Worm (Caenorhabditis elegans): ENCODE data around the gene Y116A8C.30.

Y116A8C.30 gene

ce11 chrIV:17096168-17096567 lies 7.3 kb downstream of the Y116A8C.30 start, which contains the start of gene Y116A8C.27:
Gene Y116A8C.27 (minus strand): TSS chrIV:17096268.
- no peak for TF ChIP-seq ztf-4 (tag; optimal IDR thresholded peaks at IDR 0.05)
- no peak for TF ChIP-seq fkh-10 (GFP tag; optimal IDR thresholded peaks at IDR 0.05)
- no peak for TF ChIP-seq ceh-90 (tag; optimal IDR thresholded peaks at IDR 0.05)
- TF ChIP-seq sptf-1 (tag; optimal IDR thresholded peaks at IDR 0.05), result no peak
- no peak for TF ChIP-seq lin-14 (GFP tag; optimal IDR thresholded peaks at IDR 0.05)
- no peak for TF ChIP-seq fkh-4 (tag; optimal IDR thresholded peaks at IDR 0.05; ENCODE audit: borderline replicate concordance)
- TF ChIP-seq lin-39 (tag; optimal IDR thresholded peaks at IDR 0.05), result no peak
- no peak for TF ChIP-seq dsc-1 (tag; optimal IDR thresholded peaks at IDR 0.05)

ce11 chrIV:17093701-17094100 lies 9.8 kb downstream of the Y116A8C.30 start, which contains the start of gene Y116A8C.29:
Gene Y116A8C.29 (plus strand): TSS chrIV:17094028.
- no peak for TF ChIP-seq ama-1 (optimal IDR thresholded peaks at IDR 0.05)
- no peak for TF ChIP-seq fkh-4 (tag; optimal IDR thresholded peaks at IDR 0.05; ENCODE audit: borderline replicate concordance)
- TF ChIP-seq nhr-20 (tag; optimal IDR thresholded peaks at IDR 0.05), result no peak
- no peak for TF ChIP-seq nhr-77 (tag; optimal IDR thresholded peaks at IDR 0.05)
- TF ChIP-seq ets-5 (GFP tag; IDR thresholded peaks at IDR 0.05), result no peak
- TF ChIP-seq sup-37 (GFP tag; optimal IDR thresholded peaks at IDR 0.05), result no peak
- TF ChIP-seq jun-1 (tag; optimal IDR thresholded peaks at IDR 0.05), result no peak
- no peak for TF ChIP-seq efl-1 (optimal IDR thresholded peaks at IDR 0.05)
- TF ChIP-seq efl-1 (GFP tag; optimal IDR thresholded peaks at IDR 0.05 in 1 of 2), result peak in 1 of 2 experiments; percentile 89
- no peak for TF ChIP-seq sptf-1 (tag; optimal IDR thresholded peaks at IDR 0.05)
- no peak for TF ChIP-seq nhr-47 (tag; optimal IDR thresholded peaks at IDR 0.05)
- no peak for TF ChIP-seq ceh-82 (tag; optimal IDR thresholded peaks at IDR 0.05)
- no peak for TF ChIP-seq nhr-71 (tag; optimal IDR thresholded peaks at IDR 0.05)
- no peak for TF ChIP-seq vab-15 (tag; optimal IDR thresholded peaks at IDR 0.05)
- no peak for TF ChIP-seq unc-86 (tag; optimal IDR thresholded peaks at IDR 0.05)
- TF ChIP-seq nhr-76 (tag; optimal IDR thresholded peaks at IDR 0.05), result no peak
- no peak for TF ChIP-seq nhr-12 (tag; optimal IDR thresholded peaks at IDR 0.05)
- TF ChIP-seq isw-1 (GFP tag; IDR thresholded peaks at IDR 0.05), result no peak
- peak in 1 of 2 experiments; percentile 24 for TF ChIP-seq lin-35 (GFP tag; optimal IDR thresholded peaks at IDR 0.05)
- no peak for TF ChIP-seq ztf-11 (tag; optimal IDR thresholded peaks at IDR 0.05)
- no peak for TF ChIP-seq ceh-8 (GFP tag; optimal IDR thresholded peaks at IDR 0.05)
- no peak for TF ChIP-seq unc-98 (GFP tag; IDR thresholded peaks at IDR 0.05)
- peak; percentile 2 for TF ChIP-seq mep-1 (tag; optimal IDR thresholded peaks at IDR 0.05)
- TF ChIP-seq unc-30 (tag; optimal IDR thresholded peaks at IDR 0.05), result no peak
- TF ChIP-seq pag-3 (tag; optimal IDR thresholded peaks at IDR 0.05; ENCODE audit: borderline replicate concordance, insufficient read depth), result no peak
- TF ChIP-seq alr-1 (tag; optimal IDR thresholded peaks at IDR 0.05; ENCODE audit: borderline replicate concordance), result no peak

- no peak for TF ChIP-seq isw-1 (GFP tag; IDR thresholded peaks at IDR 0.05)
- TF ChIP-seq ztf-4 (tag; optimal IDR thresholded peaks at IDR 0.05), result peak; percentile 0
- TF ChIP-seq ztf-11 (tag; optimal IDR thresholded peaks at IDR 0.05), result no peak
- TF ChIP-seq pag-3 (tag; optimal IDR thresholded peaks at IDR 0.05; ENCODE audit: borderline replicate concordance, insufficient read depth), result no peak
- TF ChIP-seq efl-1 (optimal IDR thresholded peaks at IDR 0.05), result no peak
- TF ChIP-seq efl-1 (GFP tag; optimal IDR thresholded peaks at IDR 0.05 in 1 of 2), result peak in 1 of 2 experiments; percentile 31
- TF ChIP-seq nhr-90 (tag; optimal IDR thresholded peaks at IDR 0.05; ENCODE audit: poor library complexity), result peak; percentile 9
- TF ChIP-seq hlh-4 (tag; optimal IDR thresholded peaks at IDR 0.05), result no peak
Observed at ce11 chrIV:17088849-17089248, 14.7 kb downstream of the Y116A8C.30 start, which contains the start of gene Y116A8C.43. Gene Y116A8C.43 (plus strand): TSS chrIV:17088851.

- TF ChIP-seq ets-5 (GFP tag; IDR thresholded peaks at IDR 0.05) (no peak), Y116A8C.19 (tag; optimal IDR thresholded peaks at IDR 0.05; ENCODE audit: borderline replicate concordance) (no peak), hlh-4 (tag; optimal IDR thresholded peaks at IDR 0.05) (no peak), egl-27 (tag; optimal IDR thresholded peaks at IDR 0.05) (no peak), rnt-1 (tag; optimal IDR thresholded peaks at IDR 0.05) (peak; percentile 89), sup-37 (GFP tag; optimal IDR thresholded peaks at IDR 0.05) (peak; percentile 40), C34B4.2 (tag; optimal IDR thresholded peaks at IDR 0.05) (no peak), efl-1 (optimal IDR thresholded peaks at IDR 0.05) (peak; percentile 75 to 77), efl-1 (GFP tag; optimal IDR thresholded peaks at IDR 0.05 in 1 of 2) (peak; percentile 64 to 94), sox-4 (tag; optimal IDR thresholded peaks at IDR 0.05) (peak; percentile 58), sptf-1 (tag; optimal IDR thresholded peaks at IDR 0.05) (no peak), nhr-85 (tag) (peak; percentile 92), ztf-11 (tag; optimal IDR thresholded peaks at IDR 0.05) (peak in 1 of 2 experiments; percentile 79), C04F5.9 (tag; optimal IDR thresholded peaks at IDR 0.05) (peak; percentile 51), unc-86 (tag; optimal IDR thresholded peaks at IDR 0.05) (peak; percentile 77), aly-2 (tag; optimal IDR thresholded peaks at IDR 0.05) (peak; percentile 17), skn-1 (tag; optimal IDR thresholded peaks at IDR 0.05) (peak; percentile 42), blmp-1 (tag; optimal IDR thresholded peaks at IDR 0.05) (peak; percentile 21), lin-14 (GFP tag; optimal IDR thresholded peaks at IDR 0.05) (peak; percentile 91), ceh-82 (tag; optimal IDR thresholded peaks at IDR 0.05) (peak; percentile 80 to 87 (median 85))
Observed at ce11 chrIV:17087384-17088099, 16.0 kb downstream of the Y116A8C.30 start, which contains the start of the genes snx-13 and snr-1. Gene snx-13 (minus strand): TSS chrIV:17087438. Gene snr-1 (plus strand): TSS chrIV:17088049.
